Fruit fly (Drosophila melanogaster): ENCODE measurements around the gene CG14441.
A peak's percentile ranks its signal among the peaks of the same experiment; 100 is the strongest.

Gene CG14441

DNA sequence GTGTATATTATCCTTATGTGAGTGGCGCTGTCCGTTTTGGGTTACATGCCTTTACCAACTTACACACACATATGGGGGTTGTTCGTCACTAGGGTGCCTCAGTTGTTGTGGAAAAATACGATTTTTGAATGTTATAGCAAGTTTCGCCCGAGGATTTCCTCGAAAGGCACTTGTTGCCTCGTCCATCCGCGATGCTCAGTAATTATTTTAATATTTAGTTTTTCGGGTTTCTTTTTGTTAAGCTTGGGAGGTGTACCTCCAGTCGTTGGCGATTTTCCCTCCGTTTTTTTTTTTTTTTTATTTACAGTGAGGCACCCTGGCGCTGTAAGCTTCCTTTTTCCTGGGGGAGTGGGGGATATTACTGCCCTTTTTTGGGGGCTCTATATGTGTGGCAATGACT lies 2.8 kb upstream of the CG14441 start (continued):
- TF ChIP-seq tll (GFP tag; optimal IDR thresholded peaks at IDR 0.05): no peak
- no peak for TF ChIP-seq ato (GFP tag; IDR thresholded peaks at IDR 0.05; ENCODE audit: partially characterized antibody)
- TF ChIP-seq disco-r (GFP tag; optimal IDR thresholded peaks at IDR 0.05): peak; percentile 29
- no peak for TF ChIP-seq CG5245 (GFP tag; optimal IDR thresholded peaks at IDR 0.05)
- peak; percentile 12 for TF ChIP-seq tx (GFP tag; optimal IDR thresholded peaks at IDR 0.05)
- no peak for TF ChIP-seq Sin3A (optimal IDR thresholded peaks at IDR 0.05)
- TF ChIP-seq CG13624 (GFP tag; optimal IDR thresholded peaks at IDR 0.05): peak; percentile 38
- TF ChIP-seq CG3281 (GFP tag; optimal IDR thresholded peaks at IDR 0.05): peak; percentile 73
- TF ChIP-seq Lhr (GFP tag; optimal IDR thresholded peaks at IDR 0.05): no peak
- TF ChIP-seq Nf-YC (tag; optimal IDR thresholded peaks at IDR 0.05): peak; percentile 67
- TF ChIP-seq kay (GFP tag; optimal IDR thresholded peaks at IDR 0.05): peak; percentile 29
- TF ChIP-seq Hmr (GFP tag; optimal IDR thresholded peaks at IDR 0.05): peak; percentile 87
- TF ChIP-seq Hr3 (GFP tag; optimal IDR thresholded peaks at IDR 0.05): peak; percentile 24
- 0 out of 2 replicates have a peak, but pooled peaks have one; percentile 42 for TF ChIP-seq Awh (GFP tag; IDR thresholded peaks at IDR 0.05)
- no peak for TF ChIP-seq Nf-YA (GFP tag; IDR thresholded peaks at IDR 0.05)
- TF ChIP-seq tin (GFP tag; optimal IDR thresholded peaks at IDR 0.05): peak; percentile 53
- no peak for TF ChIP-seq CG31365 (tag; optimal IDR thresholded peaks at IDR 0.05)
- TF ChIP-seq CHES-1-like (GFP tag; optimal IDR thresholded peaks at IDR 0.05): peak; percentile 32
- peak; percentile 43; the same call in 1 of the 2 replicates for TF ChIP-seq Taf1 (GFP tag; IDR thresholded peaks at IDR 0.05)
- peak; percentile 61 for TF ChIP-seq abd-A (tag; optimal IDR thresholded peaks at IDR 0.05)
- TF ChIP-seq CG6765 (GFP tag; optimal IDR thresholded peaks at IDR 0.05): peak; percentile 78
- TF ChIP-seq C15 (GFP tag; IDR thresholded peaks at IDR 0.05): no peak
- TF ChIP-seq Dip3 (GFP tag; optimal IDR thresholded peaks at IDR 0.05): peak; percentile 37
- peak; percentile 18 for TF ChIP-seq ERR (GFP tag; optimal IDR thresholded peaks at IDR 0.05)
- TF ChIP-seq p53 (GFP tag; optimal IDR thresholded peaks at IDR 0.05): no peak
- TF ChIP-seq CG12299 (tag; optimal IDR thresholded peaks at IDR 0.05): peak; percentile 66
- no peak for TF ChIP-seq ab (GFP tag; optimal IDR thresholded peaks at IDR 0.05)
- peak; percentile 68 for TF ChIP-seq org-1 (GFP tag; optimal IDR thresholded peaks at IDR 0.05)
- peak; percentile 32; the same call in 1 of the 2 replicates for TF ChIP-seq Oaz (GFP tag; IDR thresholded peaks at IDR 0.05)
- peak; percentile 76 for TF ChIP-seq Drgx (GFP tag; IDR thresholded peaks at IDR 0.05)
- peak; percentile 64 for TF ChIP-seq Sox102F (GFP tag; optimal IDR thresholded peaks at IDR 0.05)
- peak; percentile 48 for TF ChIP-seq ap (GFP tag; IDR thresholded peaks at IDR 0.05)
- TF ChIP-seq MESR4 (GFP tag; optimal IDR thresholded peaks at IDR 0.05): no peak
- peak; percentile 42; the same call in 1 of the 2 replicates for TF ChIP-seq CG5953 (GFP tag; IDR thresholded peaks at IDR 0.05)
- TF ChIP-seq PHDP (tag; optimal IDR thresholded peaks at IDR 0.05): peak; percentile 79
- no peak for TF ChIP-seq CG14860 (GFP tag; IDR thresholded peaks at IDR 0.05; ENCODE audit: partially characterized antibody)
- TF ChIP-seq CG8944 (GFP tag; optimal IDR thresholded peaks at IDR 0.05): no peak
- no peak for TF ChIP-seq CG33213 (GFP tag; optimal IDR thresholded peaks at IDR 0.05)
- peak; percentile 7 for TF ChIP-seq lbe (GFP tag; optimal IDR thresholded peaks at IDR 0.05)
- no peak for TF ChIP-seq dan (GFP tag; IDR thresholded peaks at IDR 0.05)
- peak; percentile 66 for TF ChIP-seq Oli (tag; optimal IDR thresholded peaks at IDR 0.05)
- TF ChIP-seq CG13894 (tag; optimal IDR thresholded peaks at IDR 0.05): peak; percentile 82
- no peak for TF ChIP-seq klu (GFP tag; IDR thresholded peaks at IDR 0.05)
- TF ChIP-seq CG6813 (GFP tag; optimal IDR thresholded peaks at IDR 0.05): peak; percentile 71
- no peak for TF ChIP-seq Hey (tag; optimal IDR thresholded peaks at IDR 0.05)
- TF ChIP-seq CG9215 (GFP tag; IDR thresholded peaks at IDR 0.05): peak; percentile 53
- TF ChIP-seq Pdp1 (GFP tag; optimal IDR thresholded peaks at IDR 0.05): peak; percentile 36 to 56
- TF ChIP-seq ewg (GFP tag; optimal IDR thresholded peaks at IDR 0.05): peak; percentile 50
- TF ChIP-seq Optix (GFP tag; IDR thresholded peaks at IDR 0.05): peak; percentile 67; the same call in 1 of the 3 replicates
- peak; percentile 64 for TF ChIP-seq CG14050 (GFP tag; IDR thresholded peaks at IDR 0.05)
- no peak for TF ChIP-seq Tbp (GFP tag; optimal IDR thresholded peaks at IDR 0.05)

All from whole organism, embryonic.